Fruit fly (Drosophila melanogaster): Measurements from ENCODE around the gene HLH4C.
A peak's percentile ranks its signal among the peaks of the same experiment; 100 is the strongest.

Gene HLH4C

DNA sequence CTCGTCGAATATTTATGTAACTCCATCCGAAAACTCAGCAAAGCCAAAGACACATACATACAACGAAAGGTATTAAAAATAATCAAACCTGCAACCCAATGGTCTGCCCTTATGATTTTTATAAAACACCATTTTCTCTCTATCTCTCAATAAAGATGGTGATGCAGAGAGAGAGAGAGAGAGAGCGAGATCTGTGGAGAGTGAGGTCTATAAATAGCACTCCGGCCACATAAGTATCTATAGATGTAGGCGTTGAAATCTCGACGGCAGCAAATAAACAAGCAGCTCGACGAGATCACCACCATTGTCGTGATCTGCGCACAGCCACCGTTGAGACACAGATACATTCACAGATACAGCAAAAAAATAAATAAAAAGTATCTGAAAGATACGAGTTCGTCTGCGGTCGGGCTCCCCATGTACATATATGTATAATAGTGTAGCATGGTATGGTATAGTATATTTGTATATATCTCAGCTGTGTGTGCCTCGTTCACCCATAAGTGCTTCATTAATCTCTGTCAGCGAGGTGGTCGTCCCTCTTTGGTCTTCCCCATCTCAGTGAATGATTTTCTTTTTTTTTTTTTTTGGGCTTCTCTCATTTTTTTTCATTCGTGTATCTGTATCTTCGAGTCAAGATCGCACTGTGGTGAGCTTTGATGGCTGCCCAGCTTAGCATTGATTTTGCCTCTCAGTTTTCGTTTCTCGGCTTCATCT is 50.6 kb downstream of the HLH4C start (continued):
- peak; percentile 51 for TF ChIP-seq Deaf1 (tag; optimal IDR thresholded peaks at IDR 0.05)
- TF ChIP-seq Adf1 (GFP tag; IDR thresholded peaks at IDR 0.05), result peak; percentile 41
- peak; percentile 3 for TF ChIP-seq Med (GFP tag)
- TF ChIP-seq abd-A (tag; optimal IDR thresholded peaks at IDR 0.05), result peak; percentile 41
- TF ChIP-seq h (optimal IDR thresholded peaks at IDR 0.05), result no peak
- TF ChIP-seq CG6654 (GFP tag; optimal IDR thresholded peaks at IDR 0.05), result no peak
- TF ChIP-seq Hr3 (GFP tag; optimal IDR thresholded peaks at IDR 0.05), result no peak
- TF ChIP-seq Ets65A (GFP tag), result no peak
- no peak for TF ChIP-seq CG15696 (tag; optimal IDR thresholded peaks at IDR 0.05)
- no peak for TF ChIP-seq Xbp1 (GFP tag; optimal IDR thresholded peaks at IDR 0.05)
- TF ChIP-seq Spps (tag; optimal IDR thresholded peaks at IDR 0.05), result no peak
- TF ChIP-seq NfI (GFP tag; optimal IDR thresholded peaks at IDR 0.05), result no peak
- peak; percentile 19 for TF ChIP-seq kni (GFP tag; optimal IDR thresholded peaks at IDR 0.05)
- TF ChIP-seq CG14965 (GFP tag; optimal IDR thresholded peaks at IDR 0.05; ENCODE audit: borderline replicate concordance), result no peak
- no peak for TF ChIP-seq jing (GFP tag; optimal IDR thresholded peaks at IDR 0.05)
- no peak for TF ChIP-seq crc (GFP tag; optimal IDR thresholded peaks at IDR 0.05)
- TF ChIP-seq CG12769 (tag; optimal IDR thresholded peaks at IDR 0.05), result peak; percentile 11
- no peak for TF ChIP-seq HLH54F (GFP tag; optimal IDR thresholded peaks at IDR 0.05)
- TF ChIP-seq CG12942 (GFP tag; optimal IDR thresholded peaks at IDR 0.05), result no peak
- TF ChIP-seq CG9932 (GFP tag; IDR thresholded peaks at IDR 0.05), result no peak
- TF ChIP-seq Nf-YB (GFP tag; optimal IDR thresholded peaks at IDR 0.05), result peak; percentile 96
- TF ChIP-seq Pdp1 (GFP tag; optimal IDR thresholded peaks at IDR 0.05), result peak in 1 of 2 experiments; percentile 9
- no peak for TF ChIP-seq CG34376 (GFP tag; optimal IDR thresholded peaks at IDR 0.05)
- no peak for TF ChIP-seq ac (GFP tag; optimal IDR thresholded peaks at IDR 0.05)
- TF ChIP-seq CG13624 (GFP tag; optimal IDR thresholded peaks at IDR 0.05), result no peak
- TF ChIP-seq CG9797 (GFP tag; optimal IDR thresholded peaks at IDR 0.05), result no peak
- TF ChIP-seq CG11085 (GFP tag; IDR thresholded peaks at IDR 0.05), result no peak
- no peak for TF ChIP-seq cato (GFP tag; optimal IDR thresholded peaks at IDR 0.05; ENCODE audit: borderline replicate concordance)
- no peak for TF ChIP-seq CG14441 (GFP tag; IDR thresholded peaks at IDR 0.05)
- TF ChIP-seq schlank (tag; optimal IDR thresholded peaks at IDR 0.05), result no peak
- no peak for TF ChIP-seq B-H2 (GFP tag; optimal IDR thresholded peaks at IDR 0.05)
- TF ChIP-seq CG13123 (GFP tag; optimal IDR thresholded peaks at IDR 0.05), result no peak
- TF ChIP-seq phol (tag; optimal IDR thresholded peaks at IDR 0.05), result peak; percentile 2
- TF ChIP-seq odd (GFP tag; optimal IDR thresholded peaks at IDR 0.05), result no peak
- no peak for TF ChIP-seq MTF-1 (GFP tag; optimal IDR thresholded peaks at IDR 0.05; ENCODE audit: borderline replicate concordance)
- no peak for TF ChIP-seq CG10462 (GFP tag; optimal IDR thresholded peaks at IDR 0.05)
- TF ChIP-seq CG17802 (tag; optimal IDR thresholded peaks at IDR 0.05), result no peak
- TF ChIP-seq chinmo (GFP tag; IDR thresholded peaks at IDR 0.05; ENCODE audit: partially characterized antibody), result 0 out of 4 replicates have a peak, but pooled peaks have one; percentile 30
- TF ChIP-seq gro (GFP tag; optimal IDR thresholded peaks at IDR 0.05), result no peak
- no peak for TF ChIP-seq pzg (GFP tag; optimal IDR thresholded peaks at IDR 0.05)
- TF ChIP-seq eve (GFP tag; optimal IDR thresholded peaks at IDR 0.05), result peak in 1 of 2 experiments; percentile 24
- TF ChIP-seq CG3847 (GFP tag; IDR thresholded peaks at IDR 0.05), result no peak
- peak; percentile 32 for TF ChIP-seq gcm (GFP tag; optimal IDR thresholded peaks at IDR 0.05)
- no peak for TF ChIP-seq vnd (GFP tag; IDR thresholded peaks at IDR 0.05; ENCODE audit: partially characterized antibody)

All from whole organism, embryonic.